Worm (Caenorhabditis elegans): ENCODE data around the gene nrde-3.

ce11 chrX:325597-326161 is 46.4 kb upstream of the nrde-3 start, which contains the start of gene M02E1.1:
- TF ChIP-seq ceh-45 (GFP tag; IDR thresholded peaks at IDR 0.05), result no peak
- TF ChIP-seq tbx-2 (tag; optimal IDR thresholded peaks at IDR 0.05), result no peak
- TF ChIP-seq sdc-2 (tag; optimal IDR thresholded peaks at IDR 0.05), result no peak
- TF ChIP-seq sox-4 (tag; optimal IDR thresholded peaks at IDR 0.05), result no peak
- no peak for TF ChIP-seq fkh-10 (GFP tag; optimal IDR thresholded peaks at IDR 0.05)
- no peak for TF ChIP-seq ceh-14 (tag; optimal IDR thresholded peaks at IDR 0.05)
- TF ChIP-seq elt-2 (tag; optimal IDR thresholded peaks at IDR 0.05), result no peak
- TF ChIP-seq pha-4 (tag; optimal IDR thresholded peaks at IDR 0.05), result no peak

All from whole organism, late embryonic.